Worm (Caenorhabditis elegans) whole organism, L2 larva: ENCODE data around the gene phf-34.

Experiments
- C34F6.9 ChIP-seq: fragments of 150-350 bp; optimal IDR thresholded peaks from 2 replicates; lab custom pipeline; 2014; ENCODE audit warnings: missing biosample characterization, missing genetic modification characterization
- F13H6.1 ChIP-seq: sonication (generic microtip); optimal IDR thresholded peaks from 2 replicates; lab custom pipeline; 2016; ENCODE audit warnings: missing genetic modification characterization, missing compliant biosample characterization
- R02D3.7 ChIP-seq: fragments of 150-350 bp; optimal IDR thresholded peaks from 2 replicates; lab custom pipeline; 2014; ENCODE audit warnings: missing biosample characterization, missing genetic modification characterization
- Y55F3AM.14 ChIP-seq: fragments of 200-800 bp; sonication (Bioruptor generic); optimal IDR thresholded peaks from 2 replicates; lab custom pipeline; 2018; ENCODE audit warnings: mild to moderate bottlenecking, missing genetic modification characterization, missing compliant biosample characterization
- ZK546.5 ChIP-seq: sonication (generic microtip); optimal IDR thresholded peaks from 2 replicates; lab custom pipeline; 2017; ENCODE audit warnings: missing biosample characterization, missing genetic modification characterization
- alr-1 ChIP-seq: fragments of 150-350 bp; optimal IDR thresholded peaks from 2 replicates; lab custom pipeline; 2014; ENCODE audit warnings: missing biosample characterization, missing genetic modification characterization
- ama-1 ChIP-seq: fragments of 150-350 bp; optimal IDR thresholded peaks from 2 replicates; lab custom pipeline; 2018; ENCODE audit warnings: inconsistent platforms
- blmp-1 ChIP-seq: sonication (generic microtip); optimal IDR thresholded peaks from 2 replicates; lab custom pipeline; 2017; ENCODE audit warnings: missing genetic modification characterization, mild to moderate bottlenecking, missing compliant biosample characterization, antibody characterized with exemption, moderate library complexity; ENCODE audit not compliant: insufficient read depth
- ceh-16 ChIP-seq: fragments of 150-350 bp; optimal IDR thresholded peaks from 2 replicates; lab custom pipeline; 2014; ENCODE audit warnings: missing biosample characterization, missing genetic modification characterization
- ceh-82 ChIP-seq: fragments of 150-350 bp; optimal IDR thresholded peaks from 2 replicates; lab custom pipeline; 2014; ENCODE audit warnings: missing biosample characterization, missing genetic modification characterization
- crh-2 ChIP-seq: sonication (generic microtip); optimal IDR thresholded peaks from 2 replicates; lab custom pipeline; 2017; ENCODE audit warnings: missing biosample characterization, missing genetic modification characterization
- dmd-4 ChIP-seq: sonication (generic microtip); optimal IDR thresholded peaks from 2 replicates; lab custom pipeline; 2017; ENCODE audit warnings: missing biosample characterization, missing genetic modification characterization
- egl-27 ChIP-seq: sonication (generic microtip); optimal IDR thresholded peaks from 3 replicates; lab custom pipeline; 2017; ENCODE audit warnings: missing biosample characterization, missing genetic modification reagents, missing genetic modification characterization
- elt-1 ChIP-seq: fragments of 150-350 bp; optimal IDR thresholded peaks from 2 replicates; lab custom pipeline; 2014; ENCODE audit warnings: missing biosample characterization, missing genetic modification characterization
- elt-3 ChIP-seq: sonication (generic microtip); optimal IDR thresholded peaks from 2 replicates; lab custom pipeline; 2017; ENCODE audit warnings: missing biosample characterization, missing genetic modification characterization
- lin-11 ChIP-seq: fragments of 150-350 bp; sonication (generic microtip); optimal IDR thresholded peaks from 2 replicates; lab custom pipeline; 2014; ENCODE audit warnings: missing biosample characterization, missing genetic modification characterization, inconsistent platforms, mixed read lengths
- lin-13 ChIP-seq: fragments of 150-350 bp; optimal IDR thresholded peaks from 2 replicates; lab custom pipeline; 2014; ENCODE audit warnings: missing biosample characterization, missing genetic modification reagents, missing genetic modification characterization
- lin-39 ChIP-seq: fragments of 150-350 bp; optimal IDR thresholded peaks from 2 replicates; lab custom pipeline; 2014; ENCODE audit warnings: missing biosample characterization, missing genetic modification reagents, missing genetic modification characterization
- lsy-2 ChIP-seq, 2 experiments: fragments of 150-350 bp in 1 of 2; sonication (generic microtip) in 1 of 2; optimal IDR thresholded peaks; 2 replicates each; lab custom pipeline; 2014 to 2017; ENCODE audit warnings: missing biosample characterization in 2 of 2, missing genetic modification characterization in 2 of 2
- mab-5 ChIP-seq: fragments of 150-350 bp; optimal IDR thresholded peaks from 2 replicates; lab custom pipeline; 2014; ENCODE audit warnings: missing biosample characterization, missing genetic modification characterization
- mbf-1 ChIP-seq: sonication (generic microtip); optimal IDR thresholded peaks from 2 replicates; lab custom pipeline; 2017; ENCODE audit warnings: missing biosample characterization, missing genetic modification characterization
- mdl-1 ChIP-seq, 2 experiments: fragments of 150-350 bp in 1 of 2; sonication (generic microtip) in 1 of 2; optimal IDR thresholded peaks; 2 replicates each; lab custom pipeline; 2017; ENCODE audit warnings: missing biosample characterization in 2 of 2, missing genetic modification characterization in 2 of 2
- nhr-11 ChIP-seq: fragments of 150-350 bp; optimal IDR thresholded peaks from 2 replicates; lab custom pipeline; 2014; ENCODE audit warnings: missing biosample characterization, missing genetic modification characterization
- nhr-129 ChIP-seq: fragments of 150-350 bp; optimal IDR thresholded peaks from 2 replicates; lab custom pipeline; 2014; ENCODE audit warnings: missing biosample characterization, missing genetic modification characterization
- nhr-21 ChIP-seq: fragments of 150-350 bp; optimal IDR thresholded peaks from 2 replicates; lab custom pipeline; 2014; ENCODE audit warnings: missing biosample characterization, missing genetic modification characterization
- nhr-23 ChIP-seq: fragments of 150-350 bp; optimal IDR thresholded peaks from 2 replicates; lab custom pipeline; 2014; ENCODE audit warnings: missing biosample characterization, missing genetic modification reagents, missing genetic modification characterization
- nhr-237 ChIP-seq: fragments of 150-350 bp; optimal IDR thresholded peaks from 2 replicates; lab custom pipeline; 2014; ENCODE audit warnings: missing biosample characterization, missing genetic modification characterization
- nhr-25 ChIP-seq: fragments of 150-350 bp; sonication (generic microtip); optimal IDR thresholded peaks from 3 replicates; lab custom pipeline; 2014; ENCODE audit warnings: missing biosample characterization, missing genetic modification characterization
- sem-4 ChIP-seq: fragments of 150-350 bp; optimal IDR thresholded peaks from 2 replicates; lab custom pipeline; 2014; ENCODE audit warnings: missing biosample characterization, missing genetic modification reagents, missing genetic modification characterization
- skn-1 ChIP-seq: sonication (generic microtip); optimal IDR thresholded peaks from 2 replicates; lab custom pipeline; 2017; ENCODE audit warnings: missing biosample characterization, missing genetic modification characterization
- sma-3 ChIP-seq: sonication (generic microtip); optimal IDR thresholded peaks from 2 replicates; lab custom pipeline; 2016; ENCODE audit warnings: missing genetic modification reagents, missing genetic modification characterization, missing compliant biosample characterization
- unc-39 ChIP-seq: fragments of 150-350 bp; optimal IDR thresholded peaks from 2 replicates; lab custom pipeline; 2014; ENCODE audit warnings: missing biosample characterization, missing genetic modification characterization
- unc-55 ChIP-seq: fragments of 150-350 bp; sonication (generic microtip); optimal IDR thresholded peaks from 3 replicates; lab custom pipeline; 2014; ENCODE audit warnings: missing biosample characterization, missing genetic modification reagents, missing genetic modification characterization
- zag-1 ChIP-seq: fragments of 150-350 bp; optimal IDR thresholded peaks from 2 replicates; lab custom pipeline; 2014; ENCODE audit warnings: missing biosample characterization, missing genetic modification characterization
- ztf-1 ChIP-seq: fragments of 200-800 bp; sonication (Bioruptor generic); conservative IDR thresholded peaks from 2 replicates; pipeline ENCODE4 v1.3.6; 2022; ENCODE audit warnings: missing genetic modification characterization, missing compliant biosample characterization
- ztf-11 ChIP-seq: sonication (generic microtip); optimal IDR thresholded peaks from 2 replicates; lab custom pipeline; 2017; ENCODE audit warnings: missing biosample characterization, missing genetic modification characterization
- ztf-4 ChIP-seq: fragments of 150-350 bp; optimal IDR thresholded peaks from 2 replicates; lab custom pipeline; 2014; ENCODE audit warnings: missing biosample characterization, missing genetic modification characterization

Gene phf-34

DNA sequence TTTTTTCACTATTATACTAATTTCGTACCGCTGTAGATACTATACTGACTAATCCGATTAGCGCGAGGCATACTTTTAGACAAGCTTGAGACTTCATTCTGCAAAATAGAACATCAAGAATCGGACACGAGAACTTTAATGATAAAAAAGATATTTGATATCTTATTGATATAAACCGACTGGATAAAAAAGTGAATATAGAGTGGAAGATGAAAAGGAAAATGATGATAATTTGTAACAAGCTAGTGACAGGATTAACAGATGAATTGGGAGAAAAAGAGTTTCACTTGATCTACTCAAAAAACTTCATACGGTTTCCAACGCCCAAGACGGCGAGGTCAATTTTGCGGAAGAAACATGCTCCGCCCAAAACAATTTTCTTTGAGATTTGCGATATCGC, 49.7 kb upstream of the phf-34 start, which contains the start of gene nas-37:
Gene nas-37 (minus strand): TSS at position 101 of the 400 bp plus-strand sequence.
- TF ChIP-seq blmp-1 (tag; lab: Kevin White, UChicago): no peak

DNA sequence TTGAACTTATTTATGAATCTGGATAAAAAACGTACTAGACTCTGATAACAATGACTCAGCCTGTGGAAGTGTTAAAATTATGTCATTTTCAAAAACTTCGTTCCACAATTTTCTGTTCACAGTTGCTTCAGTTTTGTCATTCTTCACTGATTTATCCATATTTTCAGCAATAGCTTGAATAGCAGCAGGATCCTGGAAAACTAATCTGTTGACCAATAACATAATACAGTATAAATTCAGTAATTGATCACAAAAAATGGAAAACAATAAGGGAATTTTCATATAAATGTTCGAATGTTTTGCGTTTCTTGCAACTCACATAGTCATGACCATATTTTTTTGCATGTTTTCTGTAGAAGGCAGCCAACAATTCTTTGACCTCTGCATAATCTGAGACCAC, 49.3 kb upstream of the phf-34 start:
- TF ChIP-seq nhr-129 (no peak), ama-1 (lab: Kevin White, UChicago) (no peak), mdl-1 (tag; optimal IDR thresholded peaks at IDR 0.05; lab: Kevin White, UChicago) (no peak), ztf-4 (tag; lab: Kevin White, UChicago) (no peak)

DNA sequence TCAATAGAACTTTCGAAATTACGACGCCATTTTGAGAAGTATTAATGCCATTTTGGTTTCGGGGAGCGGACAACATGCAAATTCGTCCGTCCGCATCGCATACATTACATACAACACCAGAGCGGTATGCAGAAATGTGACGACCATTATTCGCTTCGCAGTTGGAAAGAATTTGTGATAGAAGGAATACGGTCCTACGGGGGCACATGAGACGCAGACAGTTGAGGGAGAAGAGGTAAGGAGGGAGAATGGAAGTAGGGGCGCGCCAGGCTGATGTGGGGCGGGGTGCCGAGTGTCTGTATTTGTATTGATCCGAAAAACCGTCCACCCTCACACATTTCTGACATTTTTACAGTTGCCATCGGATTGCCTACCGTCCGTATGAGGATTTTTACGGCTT, 42.1 kb upstream of the phf-34 start:
- no peak for TF ChIP-seq lin-13 (GFP tag; lab: Kevin White, UChicago)
- no peak for TF ChIP-seq ZK546.5
- TF ChIP-seq nhr-11 (tag; lab: Kevin White, UChicago): no peak
- TF ChIP-seq nhr-237 (tag; lab: Kevin White, UChicago): no peak
- TF ChIP-seq mbf-1: no peak
- no peak for TF ChIP-seq ceh-16 (tag; lab: Kevin White, UChicago)
- TF ChIP-seq nhr-23: no peak
- no peak for TF ChIP-seq Y55F3AM.14 (GFP tag; lab: Kevin White, UChicago)
- no peak for TF ChIP-seq elt-3 (tag; lab: Kevin White, UChicago)

DNA sequence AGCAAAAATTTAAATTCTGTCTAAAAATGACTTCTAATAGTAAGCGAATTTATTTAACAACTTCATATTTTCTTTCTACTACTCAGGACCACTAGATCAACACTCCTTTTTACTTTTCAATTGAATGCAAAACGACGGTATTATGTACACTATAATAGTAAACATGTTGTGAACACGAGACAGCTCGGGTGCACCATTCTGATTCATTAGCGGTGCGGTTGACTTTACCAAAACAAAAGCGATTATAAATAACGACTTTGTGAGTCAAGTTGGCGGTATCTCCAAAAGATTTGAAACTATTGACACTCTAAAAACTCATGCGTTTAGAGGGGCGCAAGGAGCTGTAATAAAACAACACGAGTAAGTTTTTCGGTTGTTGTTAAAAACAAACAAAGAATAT, 41.2 kb upstream of the phf-34 start:
- TF ChIP-seq lin-11 (tag; lab: Kevin White, UChicago) (no peak), crh-2 (no peak), nhr-23 (no peak), unc-39 (tag; lab: Kevin White, UChicago) (no peak), F13H6.1 (tag; lab: Kevin White, UChicago) (no peak), sma-3 (GFP tag; lab: Kevin White, UChicago) (no peak), elt-3 (tag; lab: Kevin White, UChicago) (no peak), elt-1 (no peak), zag-1 (no peak), Y55F3AM.14 (GFP tag; lab: Kevin White, UChicago) (no peak), lsy-2 (tag; optimal IDR thresholded peaks at IDR 0.05; lab: Kevin White, UChicago) (no peak), nhr-129 (no peak), dmd-4 (tag; lab: Kevin White, UChicago) (no peak), unc-55 (GFP tag; lab: Kevin White, UChicago) (no peak), nhr-237 (tag; lab: Kevin White, UChicago) (no peak), nhr-11 (tag; lab: Kevin White, UChicago) (no peak), skn-1 (tag; lab: Kevin White, UChicago) (no peak), C34F6.9 (tag; lab: Kevin White, UChicago) (no peak), alr-1 (tag; lab: Kevin White, UChicago) (no peak)

DNA sequence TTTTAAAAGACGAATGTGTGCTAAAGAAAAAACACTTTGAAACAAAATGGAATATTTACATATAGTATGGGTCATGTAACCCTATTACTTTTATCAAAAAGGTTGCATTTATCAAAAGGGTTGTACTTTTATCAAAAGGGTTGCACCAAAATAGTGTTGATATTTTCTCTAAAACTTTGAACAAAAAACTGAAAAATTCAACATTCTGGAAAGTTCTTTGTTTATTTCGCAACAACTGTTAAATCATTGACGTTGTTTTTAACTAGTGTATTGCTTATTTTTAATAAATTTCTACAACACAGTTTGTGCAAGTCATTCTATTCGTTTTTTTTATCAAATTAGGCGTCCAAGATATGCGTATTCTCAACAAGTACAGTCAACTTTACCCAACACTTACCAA, 39.3 kb upstream of the phf-34 start, which contains the start of the genes C17G1.5 and C17G1.14:
Gene C17G1.5 (plus strand): TSS at position 266 of the 400 bp plus-strand sequence.
Gene C17G1.14 (plus strand): TSS at position 277 of the 400 bp plus-strand sequence.
- TF ChIP-seq alr-1 (tag; lab: Kevin White, UChicago) (no peak), mab-5 (tag; lab: Kevin White, UChicago) (no peak), unc-55 (GFP tag; lab: Kevin White, UChicago) (peak; percentile 2), nhr-23 (no peak)

DNA sequence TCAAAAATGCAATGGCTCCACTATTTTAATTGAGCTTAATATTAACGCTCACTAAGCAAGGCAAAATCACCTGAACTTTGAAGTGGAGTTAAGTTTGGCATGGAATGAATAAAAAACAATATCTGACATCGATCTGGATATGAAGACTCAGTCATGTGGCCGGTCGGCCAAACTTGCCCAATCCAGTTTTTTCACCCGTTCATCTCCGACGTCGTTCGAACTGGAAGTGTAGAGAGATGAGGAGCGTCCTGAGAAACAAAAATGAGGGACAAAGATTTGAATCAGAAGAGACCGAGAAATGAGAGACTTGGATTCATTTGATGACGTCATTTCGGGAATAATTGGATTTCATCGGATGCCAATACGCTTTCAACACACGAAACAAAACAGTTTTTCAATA, 38.8 kb upstream of the phf-34 start:
- TF ChIP-seq crh-2 (no peak), nhr-21 (tag; lab: Kevin White, UChicago) (peak; percentile 56), nhr-25 (peak; percentile 30), ceh-82 (tag; lab: Kevin White, UChicago) (no peak), egl-27 (no peak), nhr-11 (tag; lab: Kevin White, UChicago) (no peak), ztf-1 (GFP tag; lab: Robert Waterston, UW) (no peak), lin-39 (no peak), R02D3.7 (no peak), ztf-11 (tag; lab: Kevin White, UChicago) (no peak), sma-3 (GFP tag; lab: Kevin White, UChicago) (no peak), sem-4 (tag; lab: Kevin White, UChicago) (peak; percentile 39)
- TF ChIP-seq, all 48 proteins: peak for 3
